Fruit fly (Drosophila melanogaster): ENCODE data around the gene Klp31E.

The Klp31E gene

dm6 chr2L:10455944-10456520 is 42.2 kb downstream of the Klp31E start:
- TF ChIP-seq CG11093 (GFP tag; IDR thresholded peaks at IDR 0.05): no peak
- no peak for TF ChIP-seq Elba2 (GFP tag; optimal IDR thresholded peaks at IDR 0.05)
- peak; percentile 80 for TF ChIP-seq exex (tag; optimal IDR thresholded peaks at IDR 0.05)
- TF ChIP-seq CG2199 (GFP tag; IDR thresholded peaks at IDR 0.05): 0 out of 3 replicates have a peak, but pooled peaks have one; percentile 56
- TF ChIP-seq CG11723 (GFP tag; optimal IDR thresholded peaks at IDR 0.05): no peak
- no peak for TF ChIP-seq CG11247 (GFP tag; IDR thresholded peaks at IDR 0.05)
- TF ChIP-seq CG2712 (tag; optimal IDR thresholded peaks at IDR 0.05): no peak
- TF ChIP-seq sug (tag; optimal IDR thresholded peaks at IDR 0.05): peak; percentile 75
- no peak for TF ChIP-seq CG1233 (GFP tag; optimal IDR thresholded peaks at IDR 0.05)
- no peak for TF ChIP-seq Adf1 (GFP tag; IDR thresholded peaks at IDR 0.05)
- TF ChIP-seq Awh (GFP tag; IDR thresholded peaks at IDR 0.05): no peak

DNA sequence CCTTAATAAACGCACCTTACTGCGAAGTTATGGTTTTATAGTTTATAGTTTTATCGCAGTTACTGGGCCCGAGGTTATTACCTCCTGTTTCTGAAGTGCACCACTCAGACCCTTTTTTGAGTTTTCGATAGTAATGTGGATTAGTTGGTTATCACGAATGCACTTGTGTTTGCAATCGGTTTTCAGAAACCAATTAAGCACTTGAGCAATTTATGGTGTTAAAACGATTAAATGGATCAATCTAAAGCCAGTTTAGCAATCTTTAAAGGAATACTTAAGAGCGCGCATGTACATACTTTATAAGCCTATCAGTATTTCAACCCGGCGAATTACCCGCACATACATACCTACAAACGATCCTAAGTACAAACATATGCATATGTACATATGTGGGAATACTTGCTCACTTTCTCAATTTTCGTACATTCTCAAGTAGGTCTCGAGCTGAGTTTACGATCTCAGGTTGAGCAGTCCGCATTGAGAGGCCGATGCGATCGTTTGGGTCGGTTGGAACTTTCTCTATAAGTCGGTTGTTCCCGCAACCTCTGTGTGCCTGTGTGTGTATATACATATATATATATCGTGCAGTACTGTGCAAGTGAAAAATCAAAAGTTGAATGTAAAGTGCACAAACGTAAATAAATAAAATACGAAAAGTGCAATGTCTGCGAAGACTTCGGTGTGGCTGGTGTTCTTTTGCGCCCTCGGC is 43.5 kb downstream of the Klp31E start, which contains the start of the genes LManI and LManII:
Gene LManI (minus strand): TSS at position 51 of the 709 bp plus-strand sequence.
Gene LManII (plus strand): TSS at position 468 of the 709 bp plus-strand sequence.
- TF ChIP-seq CG4360 (GFP tag; IDR thresholded peaks at IDR 0.05) (no peak), ato (GFP tag; IDR thresholded peaks at IDR 0.05; ENCODE audit: partially characterized antibody) (no peak), CG15479 (GFP tag; optimal IDR thresholded peaks at IDR 0.05) (peak; percentile 47), CG42726 (GFP tag; IDR thresholded peaks at IDR 0.05; ENCODE audit: partially characterized antibody) (no peak), jumu (GFP tag; optimal IDR thresholded peaks at IDR 0.05) (no peak), HmgD (GFP tag; optimal IDR thresholded peaks at IDR 0.05) (no peak), cad (GFP tag; optimal IDR thresholded peaks at IDR 0.05) (peak; percentile 16), pros (GFP tag; optimal IDR thresholded peaks at IDR 0.05) (no peak), tll (GFP tag; optimal IDR thresholded peaks at IDR 0.05) (no peak), GATAe (GFP tag; conservative IDR thresholded peaks at IDR 0.05) (no peak), TFAM (GFP tag; optimal IDR thresholded peaks at IDR 0.05) (no peak), mam (GFP tag; optimal IDR thresholded peaks at IDR 0.05) (no peak), ftz-f1 (GFP tag; optimal IDR thresholded peaks at IDR 0.05) (no peak), Meics (GFP tag; optimal IDR thresholded peaks at IDR 0.05) (no peak), luna (GFP tag; optimal IDR thresholded peaks at IDR 0.05) (no peak), CG7556 (GFP tag; optimal IDR thresholded peaks at IDR 0.05) (no peak), z (GFP tag; IDR thresholded peaks at IDR 0.05) (0 out of 3 replicates have a peak, but pooled peaks have one; percentile 54), sens-2 (GFP tag; IDR thresholded peaks at IDR 0.05) (no peak), dmrt99B (tag; optimal IDR thresholded peaks at IDR 0.05) (no peak), dpn (GFP tag; optimal IDR thresholded peaks at IDR 0.05) (no peak), Hr51 (GFP tag; optimal IDR thresholded peaks at IDR 0.05) (no peak), Trl (optimal IDR thresholded peaks at IDR 0.05) (no peak), Trl (GFP tag; optimal IDR thresholded peaks at IDR 0.05) (no peak), en (GFP tag; optimal IDR thresholded peaks at IDR 0.05) (no peak), MBD-R2 (GFP tag; IDR thresholded peaks at IDR 0.05) (no peak), CG34376 (GFP tag; optimal IDR thresholded peaks at IDR 0.05) (peak; percentile 9), Awh (GFP tag; IDR thresholded peaks at IDR 0.05) (no peak), Ets65A (GFP tag) (no peak), Drgx (GFP tag; IDR thresholded peaks at IDR 0.05) (no peak), lmd (GFP tag; IDR thresholded peaks at IDR 0.05) (no peak), CG13123 (GFP tag; optimal IDR thresholded peaks at IDR 0.05) (no peak), CG32767 (GFP tag; IDR thresholded peaks at IDR 0.05) (no peak), CG7372 (GFP tag; IDR thresholded peaks at IDR 0.05) (no peak), CG16815 (GFP tag; optimal IDR thresholded peaks at IDR 0.05) (no peak), CG17568 (GFP tag; optimal IDR thresholded peaks at IDR 0.05) (no peak), BEAF-32 (GFP tag; optimal IDR thresholded peaks at IDR 0.05) (no peak), MESR4 (GFP tag; optimal IDR thresholded peaks at IDR 0.05) (no peak), CG17829 (tag; optimal IDR thresholded peaks at IDR 0.05) (peak; percentile 80), Max (GFP tag; optimal IDR thresholded peaks at IDR 0.05) (no peak), exex (tag; optimal IDR thresholded peaks at IDR 0.05) (peak; percentile 68)

Measured in whole organism, embryonic.